Fruit fly (Drosophila melanogaster) whole organism, wandering third instar larva: ENCODE measurements around the gene CG13896.

Experiments
- CG9705 ChIP-seq: fragments of 200-800 bp; sonication (Bioruptor generic); optimal IDR thresholded peaks from 2 replicates; lab custom pipeline; 2018; ENCODE audit warnings: missing biosample characterization, mild to moderate bottlenecking, missing genetic modification characterization
- HLH106 ChIP-seq: fragments of 200-800 bp; optimal IDR thresholded peaks from 3 replicates; lab custom pipeline; 2019; ENCODE audit warnings: missing biosample characterization, mild to moderate bottlenecking, missing genetic modification characterization, moderate library complexity
- Hr78 ChIP-seq: fragments of >200 bp; optimal IDR thresholded peaks from 2 replicates; lab custom pipeline; 2017; ENCODE audit warnings: missing biosample characterization, missing genetic modification characterization
- Hr83 ChIP-seq: fragments of 200-300 bp; sonication (Bioruptor generic); optimal IDR thresholded peaks from 2 replicates; lab custom pipeline; 2016; ENCODE audit warnings: missing biosample characterization, mild to moderate bottlenecking, missing genetic modification characterization, moderate library complexity; ENCODE audit not compliant: poor library complexity, severe bottlenecking
- Rel ChIP-seq, 2 experiments: fragments of 200-800 bp; sonication (Bioruptor generic) in 1 of 2; optimal IDR thresholded peaks; 2 replicates in 1 of 2; 3 replicates in 1 of 2; lab custom pipeline; 2016 to 2019; ENCODE audit warnings: mild to moderate bottlenecking in 2 of 2, missing biosample characterization in 2 of 2, missing genetic modification characterization in 2 of 2, moderate library complexity in 1 of 2
- br ChIP-seq: fragments of 200-800 bp; sonication (Bioruptor generic); optimal IDR thresholded peaks from 2 replicates; lab custom pipeline; 2016; ENCODE audit warnings: missing biosample characterization, missing genetic modification characterization
- ey ChIP-seq: fragments of 200-800 bp; sonication (Bioruptor generic); optimal IDR thresholded peaks from 2 replicates; lab custom pipeline; 2016; ENCODE audit warnings: missing biosample characterization, missing genetic modification characterization
- pan ChIP-seq: fragments of >200 bp; optimal IDR thresholded peaks from 2 replicates; lab custom pipeline; 2017
- psq ChIP-seq: fragments of 200-800 bp; sonication (Bioruptor generic); optimal IDR thresholded peaks from 3 replicates; lab custom pipeline; 2017; ENCODE audit warnings: missing biosample characterization, mild to moderate bottlenecking, missing genetic modification characterization, moderate library complexity
- sv ChIP-seq: fragments of 200-800 bp; sonication (Bioruptor generic); optimal IDR thresholded peaks from 3 replicates; lab custom pipeline; 2016; ENCODE audit warnings: missing biosample characterization, missing genetic modification characterization

DNA sequence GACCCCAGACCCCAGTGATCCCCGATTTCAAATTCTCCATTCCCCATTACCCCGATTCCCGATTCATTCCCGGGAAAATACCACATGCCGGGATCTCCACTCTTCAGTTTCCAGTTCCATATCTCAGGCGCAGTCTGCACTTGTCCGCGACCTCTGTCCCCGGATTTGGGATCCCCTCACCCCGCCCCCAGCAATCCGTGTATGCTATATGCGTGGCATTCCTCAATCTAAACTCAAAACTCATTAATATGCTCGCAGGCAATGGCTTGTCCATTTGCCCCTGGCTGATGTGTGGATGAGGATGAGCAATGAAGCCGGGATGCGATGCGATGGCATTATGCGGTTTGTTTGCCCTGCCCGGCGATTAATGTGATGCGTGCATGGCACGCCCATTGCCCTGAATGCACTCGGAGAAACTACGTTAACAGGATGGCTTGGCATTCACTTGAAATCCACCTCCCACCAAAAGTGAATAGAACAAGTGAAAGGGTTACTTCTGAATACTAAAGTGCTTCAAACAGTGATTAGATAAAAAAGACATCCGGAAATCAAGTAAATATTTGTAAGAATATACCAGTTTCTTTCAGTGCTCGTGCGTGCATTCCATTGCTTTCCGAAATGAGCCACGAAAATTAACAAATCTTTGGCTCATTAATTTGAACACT, 14.0 kb upstream of the CG13896 start:
- peak; percentile 53 for TF ChIP-seq sv (GFP tag; lab: Kevin White, UChicago)
- no peak for TF ChIP-seq pan (lab: Kevin White, UChicago)
- TF ChIP-seq ey (GFP tag; lab: Kevin White, UChicago) = peak; percentile 87
- peak; percentile 83 for TF ChIP-seq br (GFP tag; lab: Kevin White, UChicago)
- peak; percentile 11 for TF ChIP-seq Hr83
- peak; percentile 75 for TF ChIP-seq HLH106 (tag; lab: Kevin White, UChicago)
- TF ChIP-seq psq (GFP tag; lab: Kevin White, UChicago) = peak; percentile 70
- TF ChIP-seq Rel (GFP tag; optimal IDR thresholded peaks at IDR 0.05; lab: Kevin White, UChicago) = no peak
- TF ChIP-seq Rel (tag; optimal IDR thresholded peaks at IDR 0.05; lab: Kevin White, UChicago) = peak; percentile 85
- no peak for TF ChIP-seq Hr78 (GFP tag; lab: Kevin White, UChicago)
- no peak for TF ChIP-seq CG9705 (GFP tag; lab: Kevin White, UChicago)
